Worm (Caenorhabditis elegans): ENCODE data around the gene pde-4.

pde-4 gene

DNA sequence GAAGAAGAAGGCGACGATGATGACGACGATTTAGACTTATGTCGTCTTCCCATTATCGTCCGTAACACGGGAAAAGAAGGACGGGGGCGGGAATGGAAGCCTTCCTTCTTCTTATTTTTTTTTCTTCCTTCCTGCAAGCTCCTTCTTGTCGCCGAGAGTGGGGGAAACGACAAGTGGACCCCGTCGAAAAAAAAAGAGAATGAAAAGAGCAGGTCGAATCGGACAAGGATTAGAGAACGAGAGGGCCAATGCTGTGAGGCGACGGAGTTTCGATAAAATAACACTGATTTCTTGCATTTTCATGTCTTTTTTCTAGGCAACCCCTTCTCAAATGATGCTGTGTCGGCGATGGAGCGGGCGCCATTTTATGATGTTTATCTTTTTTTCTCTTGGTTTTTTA lies at the start of gene pde-4:
TSS of gene pde-4 (minus strand) at position 76 of the 400 bp plus-strand sequence.
- TF ChIP-seq zip-4 (GFP tag; optimal IDR thresholded peaks at IDR 0.05) (no peak), lin-14 (GFP tag; optimal IDR thresholded peaks at IDR 0.05) (peak; percentile 59), unc-130 (tag; optimal IDR thresholded peaks at IDR 0.05) (no peak)

DNA sequence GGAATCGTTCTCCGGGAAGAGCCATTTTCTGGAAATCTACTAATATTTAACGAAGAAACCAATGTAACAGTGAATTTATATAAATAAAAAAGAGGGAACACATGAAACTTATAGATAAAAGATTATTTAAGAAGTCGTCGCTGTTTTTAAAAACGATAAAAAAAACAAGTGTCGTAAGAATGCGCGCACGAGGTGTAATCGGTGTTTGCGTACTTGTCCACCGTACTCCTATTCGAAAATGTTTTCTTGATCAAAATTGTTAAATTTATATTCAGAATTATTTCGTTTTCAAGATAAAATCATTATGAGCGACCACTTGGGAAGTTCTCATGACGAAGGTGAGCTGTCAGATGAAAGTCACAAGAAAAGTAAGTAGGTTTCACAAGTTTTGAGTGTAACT lies 48.0 kb upstream of the pde-4 start, which contains the start of the genes moa-2 and cdk-11.1:
TSS of gene moa-2 (minus strand) at position 25 of the 400 bp plus-strand sequence.
TSS of gene cdk-11.1 (plus strand) at position 227 of the 400 bp plus-strand sequence.
- no peak for TF ChIP-seq nhr-12 (tag; optimal IDR thresholded peaks at IDR 0.05)
- TF ChIP-seq nhr-28 (tag; optimal IDR thresholded peaks at IDR 0.05): no peak
- no peak for TF ChIP-seq elt-2 (tag; optimal IDR thresholded peaks at IDR 0.05)
- TF ChIP-seq pag-3 (tag; optimal IDR thresholded peaks at IDR 0.05; ENCODE audit: borderline replicate concordance, insufficient read depth): no peak
- peak; percentile 53 for TF ChIP-seq mep-1 (tag; optimal IDR thresholded peaks at IDR 0.05)
- TF ChIP-seq hlh-17 (GFP tag; optimal IDR thresholded peaks at IDR 0.05; ENCODE audit: borderline replicate concordance): no peak
- TF ChIP-seq tlp-1 (tag; optimal IDR thresholded peaks at IDR 0.05): no peak
- no peak for TF ChIP-seq mef-2 (tag; optimal IDR thresholded peaks at IDR 0.05)
- no peak for TF ChIP-seq unc-98 (GFP tag; IDR thresholded peaks at IDR 0.05)
- no peak for TF ChIP-seq nhr-237 (tag; optimal IDR thresholded peaks at IDR 0.05)
- TF ChIP-seq unc-62 (GFP tag; optimal IDR thresholded peaks at IDR 0.05): no peak
- no peak for TF ChIP-seq grh-1 (GFP tag; IDR thresholded peaks at IDR 0.05)
- no peak for TF ChIP-seq irx-1 (tag; optimal IDR thresholded peaks at IDR 0.05)
- TF ChIP-seq aly-2 (tag; optimal IDR thresholded peaks at IDR 0.05): no peak
- peak; percentile 18 to 51 (median 30) for TF ChIP-seq dpl-1 (GFP tag; optimal IDR thresholded peaks at IDR 0.05)
- no peak for TF ChIP-seq sptf-1 (tag; optimal IDR thresholded peaks at IDR 0.05)
- no peak for TF ChIP-seq vab-15 (tag; optimal IDR thresholded peaks at IDR 0.05)
- no peak for TF ChIP-seq lin-39 (tag; optimal IDR thresholded peaks at IDR 0.05)
- peak; percentile 34 for TF ChIP-seq blmp-1 (tag; optimal IDR thresholded peaks at IDR 0.05)
- peak; percentile 5 to 37 for TF ChIP-seq efl-1 (optimal IDR thresholded peaks at IDR 0.05)
- TF ChIP-seq efl-1 (GFP tag; optimal IDR thresholded peaks at IDR 0.05 in 1 of 2): peak in 1 of 2 experiments; percentile 38
- no peak for TF ChIP-seq xbp-1 (tag; optimal IDR thresholded peaks at IDR 0.05)
- TF ChIP-seq elt-3 (tag; optimal IDR thresholded peaks at IDR 0.05): peak in 1 of 6 experiments; percentile 15
- TF ChIP-seq hpl-2 (GFP tag; optimal IDR thresholded peaks at IDR 0.05): no peak
- peak; percentile 88 to 98 for TF ChIP-seq lsy-2 (tag; optimal IDR thresholded peaks at IDR 0.05)
- no peak for TF ChIP-seq zag-1 (tag; optimal IDR thresholded peaks at IDR 0.05)
- no peak for TF ChIP-seq ceh-90 (tag; optimal IDR thresholded peaks at IDR 0.05)
- peak; percentile 40 for TF ChIP-seq skn-1 (tag; optimal IDR thresholded peaks at IDR 0.05)
- TF ChIP-seq ceh-63 (GFP tag; optimal IDR thresholded peaks at IDR 0.05): no peak
- TF ChIP-seq nhr-85 (tag): no peak
- peak; percentile 14 for TF ChIP-seq snu-23 (GFP tag; optimal IDR thresholded peaks at IDR 0.05)
- TF ChIP-seq fkh-4 (tag; optimal IDR thresholded peaks at IDR 0.05; ENCODE audit: borderline replicate concordance): no peak
- TF ChIP-seq lir-3 (tag; optimal IDR thresholded peaks at IDR 0.05; ENCODE audit: poor library complexity): no peak
- no peak for TF ChIP-seq snpc-4 (tag; optimal IDR thresholded peaks at IDR 0.05)
- TF ChIP-seq egl-13 (tag; optimal IDR thresholded peaks at IDR 0.05): no peak
- no peak for TF ChIP-seq ztf-4 (tag; optimal IDR thresholded peaks at IDR 0.05)
- TF ChIP-seq efl-3 (GFP tag; optimal IDR thresholded peaks at IDR 0.05): no peak
- no peak for TF ChIP-seq jun-1 (tag; optimal IDR thresholded peaks at IDR 0.05)
- TF ChIP-seq pax-3 (tag; optimal IDR thresholded peaks at IDR 0.05): no peak
- no peak for TF ChIP-seq nhr-19 (GFP tag; conservative IDR thresholded peaks at IDR 0.05)
- TF ChIP-seq sup-37 (GFP tag; optimal IDR thresholded peaks at IDR 0.05): no peak
- TF ChIP-seq ama-1 (optimal IDR thresholded peaks at IDR 0.05): no peak
- TF ChIP-seq lin-15B (tag; optimal IDR thresholded peaks at IDR 0.05): no peak
- TF ChIP-seq dsc-1 (tag; optimal IDR thresholded peaks at IDR 0.05): no peak
- no peak for TF ChIP-seq unc-86 (tag; optimal IDR thresholded peaks at IDR 0.05)
- TF ChIP-seq unc-30 (tag; optimal IDR thresholded peaks at IDR 0.05): no peak
- TF ChIP-seq egl-27 (tag; optimal IDR thresholded peaks at IDR 0.05): no peak
- no peak for TF ChIP-seq lin-13 (GFP tag; optimal IDR thresholded peaks at IDR 0.05)
- no peak for TF ChIP-seq swsn-7 (tag; optimal IDR thresholded peaks at IDR 0.05)
- TF ChIP-seq zip-4 (GFP tag; optimal IDR thresholded peaks at IDR 0.05): no peak

All from whole organism, L1 larva.